Worm (Caenorhabditis elegans): ENCODE measurements around the gene R02D5.4.

DNA sequence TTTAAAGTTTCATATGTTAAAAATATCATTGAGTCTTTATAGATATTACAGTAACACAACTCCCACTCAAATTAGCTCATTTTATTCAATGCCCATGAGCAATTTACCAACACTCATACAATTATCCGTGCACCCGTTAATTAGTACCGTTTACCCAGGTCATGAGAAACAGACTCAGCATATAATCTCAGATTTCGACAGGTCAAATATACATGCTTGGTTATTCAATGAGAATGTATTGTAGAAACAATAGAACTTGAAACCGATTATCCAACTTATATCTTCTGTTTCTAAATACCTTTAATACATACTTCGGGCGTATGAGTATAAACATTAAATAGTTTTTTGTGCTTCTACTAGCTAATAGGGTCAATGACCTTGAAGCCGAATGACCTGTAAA lies 48.3 kb downstream of the R02D5.4 start:
- TF ChIP-seq dpl-1 (GFP tag; optimal IDR thresholded peaks at IDR 0.05) (no peak), egrh-3 (GFP tag; IDR thresholded peaks at IDR 0.05) (no peak), dpff-1 (tag; optimal IDR thresholded peaks at IDR 0.05) (no peak), gei-17 (GFP tag; optimal IDR thresholded peaks at IDR 0.05) (no peak), ekl-4 (GFP tag; IDR thresholded peaks at IDR 0.05) (no peak), B0019.2 (GFP tag; conservative IDR thresholded peaks at IDR 0.05) (no peak), nfya-2 (GFP tag; IDR thresholded peaks at IDR 0.05) (no peak), lsl-1 (GFP tag; optimal IDR thresholded peaks at IDR 0.05) (no peak)

All from whole organism, young adult.